Fruit fly (Drosophila melanogaster): ENCODE data around the gene Jhbp16.

The Jhbp16 gene

dm6 chr3R:21701529-21701928 is 37.3 kb downstream of the Jhbp16 start:
- TF ChIP-seq CG8478 (optimal IDR thresholded peaks at IDR 0.05) (no peak), CTCF (optimal IDR thresholded peaks at IDR 0.05) (no peak)

dm6 chr3R:21703346-21703745 is 39.2 kb downstream of the Jhbp16 start:
- TF ChIP-seq CTCF (optimal IDR thresholded peaks at IDR 0.05) = no peak

- TF ChIP-seq CTCF (optimal IDR thresholded peaks at IDR 0.05) (no peak), CG8478 (optimal IDR thresholded peaks at IDR 0.05) (no peak)
These were observed 40.2 kb downstream of the Jhbp16 start for dm6 chr3R:21704439-21704838.

Data from S2 (cell line).